Worm (Caenorhabditis elegans) whole organism, late embryonic: Measurements from ENCODE around the gene elk-2.
"Not testable (repeated sequence)": the region's sequence is repeated elsewhere in the genome, so short reads cannot be mapped to it uniquely, and the experiment has no call there.

Experiments
- ceh-14 ChIP-seq: sonication (generic microtip); optimal IDR thresholded peaks from 2 replicates; lab custom pipeline; 2016; ENCODE audit warnings: missing genotype, missing genetic modification characterization, missing compliant biosample characterization
- ceh-18 ChIP-seq: sonication (generic microtip); optimal IDR thresholded peaks from 2 replicates; lab custom pipeline; 2016; ENCODE audit warnings: missing genetic modification characterization, missing compliant biosample characterization
- ceh-19 ChIP-seq: fragments of 200-800 bp; sonication (Bioruptor generic); optimal IDR thresholded peaks from 2 replicates; lab custom pipeline; 2018; ENCODE audit warnings: mild to moderate bottlenecking, missing genetic modification characterization, missing compliant biosample characterization
- ets-4 ChIP-seq: sonication (generic microtip); optimal IDR thresholded peaks from 2 replicates; lab custom pipeline; 2016; ENCODE audit warnings: missing genetic modification characterization, missing compliant biosample characterization
- hlh-15 ChIP-seq: sonication (generic microtip); optimal IDR thresholded peaks from 2 replicates; lab custom pipeline; 2016; ENCODE audit warnings: missing genetic modification characterization, missing compliant biosample characterization
- hlh-6 ChIP-seq: sonication (generic microtip); optimal IDR thresholded peaks from 2 replicates; lab custom pipeline; 2016; ENCODE audit warnings: missing genotype, missing genetic modification characterization, missing compliant biosample characterization
- pha-4 ChIP-seq: fragments of 150-350 bp; optimal IDR thresholded peaks from 2 replicates; lab custom pipeline; 2018; ENCODE audit warnings: missing biosample characterization, missing genetic modification reagents, missing genetic modification characterization
- zip-5 ChIP-seq: sonication (generic microtip); optimal IDR thresholded peaks from 2 replicates; lab custom pipeline; 2016; ENCODE audit warnings: missing genetic modification characterization, missing compliant biosample characterization

elk-2 gene

ce11 chrX:114400-114799, 5.6 kb upstream of the elk-2 start, which contains the start of gene fbxa-221:
TSS of gene fbxa-221 (plus strand) at chrX:114700.
- TF ChIP-seq zip-5, pha-4, ceh-14 (tag; lab: Kevin White, UChicago): not testable (repeated sequence)

- not testable (repeated sequence) for TF ChIP-seq ceh-19 (GFP tag; lab: Kevin White, UChicago); ets-4 (tag; lab: Kevin White, UChicago); hlh-15 (tag; lab: Kevin White, UChicago)
Measured at ce11 chrX:104737-105136, 4.1 kb downstream of the elk-2 start, which contains the start of gene Y73B3A.4. TSS of gene Y73B3A.4 (minus strand) at chrX:104777.

ce11 chrX:88905-89304, 19.9 kb downstream of the elk-2 start:
- no peak for TF ChIP-seq hlh-6 (tag; lab: Kevin White, UChicago)
- TF ChIP-seq, all 69 proteins: peak for 0

ce11 chrX:84602-85001, 24.2 kb downstream of the elk-2 start:
- TF ChIP-seq ceh-18 (no peak), hlh-15 (tag; lab: Kevin White, UChicago) (no peak)
